Fruit fly (Drosophila melanogaster) whole organism, wandering third instar larva: ENCODE data around the gene CG11927.

Experiments used
- Abd-B ChIP-seq: fragments of >200 bp; optimal IDR thresholded peaks from 2 replicates; lab custom pipeline; 2017; ENCODE audit warnings: missing biosample characterization, missing genetic modification characterization
- Dif ChIP-seq: fragments of 200-275, 200-300 bp; sonication (Bioruptor generic); optimal IDR thresholded peaks from 2 replicates; lab custom pipeline; 2018; ENCODE audit warnings: missing biosample characterization, missing genetic modification characterization; ENCODE audit not compliant: partially characterized antibody
- N ChIP-seq: fragments of >200 bp; optimal IDR thresholded peaks from 2 replicates; lab custom pipeline; 2018; ENCODE audit warnings: missing biosample characterization, missing external identifiers, missing genetic modification characterization
- OdsH ChIP-seq: fragments of 200-800 bp; sonication (Bioruptor generic); optimal IDR thresholded peaks from 2 replicates; lab custom pipeline; 2016; ENCODE audit warnings: missing biosample characterization, mild to moderate bottlenecking, missing genetic modification characterization
- Rel ChIP-seq, 2 experiments: fragments of 200-800 bp; sonication (Bioruptor generic) in 1 of 2; optimal IDR thresholded peaks; 2 replicates in 1 of 2; 3 replicates in 1 of 2; lab custom pipeline; 2016 to 2019; ENCODE audit warnings: mild to moderate bottlenecking in 2 of 2, missing biosample characterization in 2 of 2, missing genetic modification characterization in 2 of 2, moderate library complexity in 1 of 2
- psq ChIP-seq: fragments of 200-800 bp; sonication (Bioruptor generic); optimal IDR thresholded peaks from 3 replicates; lab custom pipeline; 2017; ENCODE audit warnings: missing biosample characterization, mild to moderate bottlenecking, missing genetic modification characterization, moderate library complexity
- usp ChIP-seq: fragments of >200 bp; optimal IDR thresholded peaks from 2 replicates; lab custom pipeline; 2017; ENCODE audit warnings: missing biosample characterization, missing genetic modification characterization

dm6 chr2L:4806109-4806508 lies 41.5 kb upstream of the CG11927 start:
- TF ChIP-seq Rel (GFP tag; optimal IDR thresholded peaks at IDR 0.05; lab: Kevin White, UChicago) (no peak), Rel (tag; optimal IDR thresholded peaks at IDR 0.05; lab: Kevin White, UChicago) (no peak), usp (GFP tag; lab: Kevin White, UChicago) (no peak), Abd-B (GFP tag; lab: Kevin White, UChicago) (no peak), N (no peak), psq (GFP tag; lab: Kevin White, UChicago) (no peak), Dif (GFP tag; lab: Kevin White, UChicago) (no peak), OdsH (GFP tag; lab: Kevin White, UChicago) (no peak)
